Worm (Caenorhabditis elegans): ENCODE results near the gene C05G5.7.

The C05G5.7 gene

ce11 chrX:14743210-14743609 lies 370 bp downstream of the C05G5.7 start:
- TF ChIP-seq peb-1 (tag; optimal IDR thresholded peaks at IDR 0.05) (no peak), aly-2 (tag; optimal IDR thresholded peaks at IDR 0.05) (no peak), C34F6.9 (tag; optimal IDR thresholded peaks at IDR 0.05) (no peak), ama-1 (optimal IDR thresholded peaks at IDR 0.05) (peak; percentile 21), lsy-2 (tag; optimal IDR thresholded peaks at IDR 0.05) (peak in 1 of 2 experiments; percentile 34), ZK546.5 (tag; optimal IDR thresholded peaks at IDR 0.05) (no peak), gmeb-1 (tag; optimal IDR thresholded peaks at IDR 0.05) (no peak), nhr-11 (tag; optimal IDR thresholded peaks at IDR 0.05) (no peak), sma-9 (GFP tag; optimal IDR thresholded peaks at IDR 0.05) (no peak), sma-9 (tag; optimal IDR thresholded peaks at IDR 0.05) (no peak), lin-39 (tag; optimal IDR thresholded peaks at IDR 0.05) (no peak), sma-3 (GFP tag; optimal IDR thresholded peaks at IDR 0.05) (no peak), nhr-6 (tag; optimal IDR thresholded peaks at IDR 0.05) (no peak), unc-62 (GFP tag; optimal IDR thresholded peaks at IDR 0.05) (no peak)

ce11 chrX:14740019-14740418 lies 3.6 kb downstream of the C05G5.7 start, which contains the start of gene C05G5.1:
TSS of gene C05G5.1 (minus strand) at chrX:14740119.
- TF ChIP-seq fos-1 (tag; optimal IDR thresholded peaks at IDR 0.05) (no peak), mdl-1 (tag; optimal IDR thresholded peaks at IDR 0.05) (peak in 1 of 2 experiments; percentile 31), crh-2 (tag; optimal IDR thresholded peaks at IDR 0.05) (peak; percentile 18), aly-2 (tag; optimal IDR thresholded peaks at IDR 0.05) (no peak), sma-9 (GFP tag; optimal IDR thresholded peaks at IDR 0.05) (no peak), sma-9 (tag; optimal IDR thresholded peaks at IDR 0.05) (no peak), nhr-129 (tag; optimal IDR thresholded peaks at IDR 0.05) (peak; percentile 9)

ce11 chrX:14739466-14739865 lies 4.1 kb downstream of the C05G5.7 start:
- TF ChIP-seq sem-4 (tag; optimal IDR thresholded peaks at IDR 0.05), result no peak
- peak; percentile 42 for TF ChIP-seq fos-1 (tag; optimal IDR thresholded peaks at IDR 0.05)
- TF ChIP-seq nhr-12 (tag; optimal IDR thresholded peaks at IDR 0.05), result no peak
- no peak for TF ChIP-seq nhr-21 (tag; optimal IDR thresholded peaks at IDR 0.05)
- TF ChIP-seq ceh-16 (tag; optimal IDR thresholded peaks at IDR 0.05), result no peak

- TF ChIP-seq nhr-10 (tag; optimal IDR thresholded peaks at IDR 0.05), result no peak
Observed at ce11 chrX:14737623-14738022, 6.0 kb downstream of the C05G5.7 start.

ce11 chrX:14736955-14737621 lies 6.5 kb downstream of the C05G5.7 start:
- peak; percentile 49 for TF ChIP-seq nhr-21 (tag; optimal IDR thresholded peaks at IDR 0.05)
- TF ChIP-seq nhr-11 (tag; optimal IDR thresholded peaks at IDR 0.05), result no peak
- peak; percentile 53 for TF ChIP-seq blmp-1 (tag; optimal IDR thresholded peaks at IDR 0.05; ENCODE audit: insufficient read depth)
- peak; percentile 5 for TF ChIP-seq fos-1 (tag; optimal IDR thresholded peaks at IDR 0.05)
- peak; percentile 66 for TF ChIP-seq nhr-25 (tag; optimal IDR thresholded peaks at IDR 0.05)
- peak in 1 of 2 experiments; percentile 4 for TF ChIP-seq lsy-2 (tag; optimal IDR thresholded peaks at IDR 0.05)
- peak; percentile 12 for TF ChIP-seq gmeb-1 (tag; optimal IDR thresholded peaks at IDR 0.05)
- TF ChIP-seq sma-3 (GFP tag; optimal IDR thresholded peaks at IDR 0.05), result peak; percentile 56
- TF ChIP-seq Y55F3AM.14 (GFP tag; optimal IDR thresholded peaks at IDR 0.05), result no peak

ce11 chrX:14736220-14736619 lies 7.4 kb downstream of the C05G5.7 start:
- TF ChIP-seq nhr-23 (tag; optimal IDR thresholded peaks at IDR 0.05), result no peak
- TF ChIP-seq snpc-4 (tag; optimal IDR thresholded peaks at IDR 0.05), result peak; percentile 16

- TF ChIP-seq nhr-129 (tag; optimal IDR thresholded peaks at IDR 0.05) (peak; percentile 0), F13H6.1 (tag; optimal IDR thresholded peaks at IDR 0.05) (peak; percentile 47), zag-1 (tag; optimal IDR thresholded peaks at IDR 0.05) (no peak), sma-9 (GFP tag; optimal IDR thresholded peaks at IDR 0.05) (peak; percentile 44), sma-9 (tag; optimal IDR thresholded peaks at IDR 0.05) (no peak), alr-1 (tag; optimal IDR thresholded peaks at IDR 0.05) (no peak), ztf-11 (tag; optimal IDR thresholded peaks at IDR 0.05) (no peak), nhr-10 (tag; optimal IDR thresholded peaks at IDR 0.05) (no peak)
Observed at ce11 chrX:14731828-14732331, 11.7 kb downstream of the C05G5.7 start, which contains the start of gene F33C8.4. TSS of gene F33C8.4 (plus strand) at chrX:14732281.
